Worm (Caenorhabditis elegans) whole organism, L2 larva: ENCODE results near the gene islo-1.
A peak's percentile ranks its signal among the peaks of the same experiment; 100 is the strongest.

ENCODE experiments used
- fos-1 ChIP-seq: fragments of 150-350 bp; optimal IDR thresholded peaks from 2 replicates; lab custom pipeline; 2014; ENCODE audit warnings: missing biosample characterization, missing genetic modification characterization
- sma-9 ChIP-seq, 2 experiments: fragments of 150-350 bp in 1 of 2; sonication (generic microtip) in 1 of 2; optimal IDR thresholded peaks; 2 replicates each; lab custom pipeline; 2014 to 2016; ENCODE audit warnings: missing genetic modification characterization in 2 of 2, mild to moderate bottlenecking in 1 of 2, missing biosample characterization in 1 of 2, missing compliant biosample characterization in 1 of 2, missing genetic modification reagents in 1 of 2, moderate library complexity in 1 of 2
- snpc-4 ChIP-seq: fragments of 150-350 bp; optimal IDR thresholded peaks from 2 replicates; lab custom pipeline; 2014; ENCODE audit warnings: missing biosample characterization, missing genetic modification characterization

DNA sequence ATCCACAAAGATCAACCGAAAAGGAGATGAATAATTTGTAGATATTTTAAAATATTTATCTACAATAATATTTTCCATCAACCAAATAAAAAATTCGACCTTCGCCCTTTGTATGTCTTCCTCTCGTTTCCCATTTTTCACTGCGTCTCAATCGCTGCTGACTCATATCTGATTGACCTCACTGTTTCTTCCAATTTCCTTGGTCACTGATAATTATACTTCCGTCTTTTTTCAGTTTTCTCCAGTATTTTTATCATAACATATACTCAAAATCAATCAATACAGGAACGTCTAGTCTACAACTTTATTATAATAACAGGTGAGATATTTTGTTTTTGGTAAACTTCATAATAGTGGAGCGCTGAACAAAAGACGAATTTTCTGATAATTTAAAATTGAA is 2.8 kb downstream of the islo-1 start, which contains the start of gene pmk-3:
- TF ChIP-seq fos-1 = peak; percentile 96
- TF ChIP-seq snpc-4 = no peak
- no peak for TF ChIP-seq sma-9 (GFP tag; optimal IDR thresholded peaks at IDR 0.05; lab: Kevin White, UChicago)
- TF ChIP-seq sma-9 (tag; optimal IDR thresholded peaks at IDR 0.05; lab: Kevin White, UChicago) = no peak
